Fruit fly (Drosophila melanogaster) whole organism, pupa: Measurements from ENCODE around the gene CG10561.
A peak's percentile ranks its signal among the peaks of the same experiment; 100 is the strongest.

Experiments used
- CG10348 ChIP-seq: fragments of 200-800 bp; sonication (Bioruptor generic); IDR thresholded peaks from 2 replicates; pipeline ENCODE4 v1.3.6; 2022; ENCODE audit warnings: missing biosample characterization, missing genetic modification characterization
- CG12605 ChIP-seq: fragments of 200-800 bp; sonication (Bioruptor generic); IDR thresholded peaks from 2 replicates; pipeline ENCODE4 v1.3.6; 2022; ENCODE audit warnings: missing biosample characterization, missing genetic modification characterization
- CG13204 ChIP-seq: fragments of 200-800 bp; sonication (Bioruptor generic); optimal IDR thresholded peaks from 2 replicates; lab custom pipeline; 2018; ENCODE audit warnings: missing biosample characterization, mild to moderate bottlenecking, missing genetic modification characterization, moderate library complexity
- CG14655 ChIP-seq: fragments of 200-800 bp; sonication (Bioruptor generic); optimal IDR thresholded peaks from 3 replicates; lab custom pipeline; 2017; ENCODE audit warnings: mild to moderate bottlenecking, missing biosample characterization, missing genetic modification reagents, missing genetic modification characterization
- CG15710 ChIP-seq: fragments of 200-800 bp; sonication (Bioruptor generic); optimal IDR thresholded peaks from 2 replicates; lab custom pipeline; 2018; ENCODE audit warnings: missing biosample characterization, mild to moderate bottlenecking, missing genetic modification characterization, moderate library complexity
- CG17806 ChIP-seq: fragments of 200-800 bp; sonication (Bioruptor generic); optimal IDR thresholded peaks from 2 replicates; lab custom pipeline; 2018; ENCODE audit warnings: missing biosample characterization, mild to moderate bottlenecking, missing genetic modification characterization, moderate library complexity
- CG32121 ChIP-seq: fragments of 200-800 bp; sonication (Bioruptor generic); IDR thresholded peaks from 2 replicates; pipeline ENCODE4 v1.3.6; 2022; ENCODE audit warnings: missing biosample characterization, missing genetic modification characterization
- CG34367 ChIP-seq: fragments of 200-800 bp; sonication (Bioruptor generic); optimal IDR thresholded peaks from 2 replicates; lab custom pipeline; 2018; ENCODE audit warnings: missing biosample characterization, mild to moderate bottlenecking, missing genetic modification characterization
- CG4496 ChIP-seq: fragments of 200-800 bp; sonication (Bioruptor generic); IDR thresholded peaks from 3 replicates; pipeline ENCODE4 v1.3.6; 2022; ENCODE audit warnings: missing biosample characterization, missing genetic modification characterization
- CG8159 ChIP-seq: fragments of 200-800 bp; sonication (Bioruptor generic); optimal IDR thresholded peaks from 3 replicates; lab custom pipeline; 2018; ENCODE audit warnings: missing biosample characterization, mild to moderate bottlenecking, missing genetic modification characterization, moderate library complexity
- CG8301 ChIP-seq: fragments of 200-800 bp; sonication (Bioruptor generic); optimal IDR thresholded peaks from 2 replicates; lab custom pipeline; 2018; ENCODE audit warnings: missing biosample characterization, mild to moderate bottlenecking, missing genetic modification characterization
- CG9948 ChIP-seq: fragments of 200-800 bp; sonication (Bioruptor generic); optimal IDR thresholded peaks from 2 replicates; lab custom pipeline; 2018; ENCODE audit warnings: missing biosample characterization, mild to moderate bottlenecking, missing genetic modification characterization, moderate library complexity
- D1 ChIP-seq: fragments of 200-800 bp; sonication (Bioruptor generic); optimal IDR thresholded peaks from 2 replicates; lab custom pipeline; 2018; ENCODE audit warnings: missing biosample characterization, mild to moderate bottlenecking, missing genetic modification characterization, moderate library complexity
- EcR ChIP-seq: fragments of 200-800 bp; sonication (Bioruptor generic); optimal IDR thresholded peaks from 3 replicates; lab custom pipeline; 2019; ENCODE audit warnings: missing biosample characterization, missing genetic modification characterization, mild to moderate bottlenecking, moderate library complexity, missing genetic modification reagents
- Ets98B ChIP-seq: fragments of 200-800 bp; sonication (Bioruptor generic); IDR thresholded peaks from 2 replicates; pipeline ENCODE4 v1.3.6; 2022; ENCODE audit warnings: missing biosample characterization, missing genetic modification characterization
- Pif1A ChIP-seq: fragments of 200-800 bp; sonication (Bioruptor generic); optimal IDR thresholded peaks from 3 replicates; lab custom pipeline; 2016; ENCODE audit warnings: missing biosample characterization, missing genetic modification characterization
- Pif1B ChIP-seq: fragments of 200-800 bp; sonication (Bioruptor generic); optimal IDR thresholded peaks from 3 replicates; lab custom pipeline; 2016; ENCODE audit warnings: missing biosample characterization, missing genetic modification characterization
- Snoo ChIP-seq: fragments of 200-800 bp; sonication (Bioruptor generic); optimal IDR thresholded peaks from 3 replicates; lab custom pipeline; 2017; ENCODE audit warnings: missing biosample characterization, mild to moderate bottlenecking, missing genetic modification characterization, inconsistent platforms
- fd96Ca ChIP-seq: fragments of 200-800 bp; sonication (Bioruptor generic); IDR thresholded peaks from 3 replicates; pipeline ENCODE4 v1.3.6; 2022; ENCODE audit warnings: missing biosample characterization, missing genetic modification characterization
- gl ChIP-seq: fragments of 200-800 bp; sonication (Bioruptor generic); optimal IDR thresholded peaks from 2 replicates; lab custom pipeline; 2018; ENCODE audit warnings: missing biosample characterization, mild to moderate bottlenecking, missing genetic modification characterization
- rn ChIP-seq: fragments of 200-800 bp; sonication (Bioruptor generic); IDR thresholded peaks from 2 replicates; pipeline ENCODE4 v1.3.6; 2022; ENCODE audit warnings: missing biosample characterization, missing genetic modification characterization

Gene CG10561

DNA sequence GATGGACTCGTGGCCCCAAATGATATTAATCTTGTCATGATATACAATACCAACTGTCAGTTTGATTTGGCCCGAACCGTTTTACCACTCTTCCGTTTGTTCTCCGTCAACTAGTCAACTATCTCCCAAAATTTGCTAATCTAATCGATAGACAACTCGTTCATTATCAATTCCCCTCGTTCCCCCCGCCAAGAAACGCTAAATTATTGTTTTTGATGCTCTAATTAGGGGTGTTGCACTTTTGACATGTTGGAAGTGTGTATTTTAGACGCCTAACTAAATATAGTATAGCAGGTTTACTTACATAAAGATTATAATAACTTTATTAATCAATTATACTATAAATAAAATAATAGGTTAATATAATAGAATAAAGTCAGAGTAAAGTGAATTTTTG lies 49.8 kb downstream of the CG10561 start:
- TF ChIP-seq CG13204 (GFP tag; lab: Kevin White, UChicago) = no peak
- no peak for TF ChIP-seq CG12605 (GFP tag; lab: Robert Waterston, UW)
- TF ChIP-seq D1 = no peak
- no peak for TF ChIP-seq EcR (GFP tag; lab: Kevin White, UChicago)
- TF ChIP-seq CG15710 (tag; lab: Kevin White, UChicago) = no peak
- TF ChIP-seq Ets98B = no peak
- TF ChIP-seq, all 21 proteins: peak for 0

dm6 chr2L:19164933-19165813 lies 51.0 kb downstream of the CG10561 start:
- TF ChIP-seq Ets98B (peak; percentile 99), CG17806 (tag; lab: Kevin White, UChicago) (peak; percentile 92), CG4496 (GFP tag; lab: Robert Waterston, UW) (peak; percentile 98), rn (peak; percentile 96), CG34367 (tag; lab: Kevin White, UChicago) (peak; percentile 84), CG14655 (GFP tag; lab: Kevin White, UChicago) (peak; percentile 98), CG8301 (tag; lab: Kevin White, UChicago) (peak; percentile 99), CG13204 (GFP tag; lab: Kevin White, UChicago) (peak; percentile 67), gl (peak; percentile 85), Snoo (tag; lab: Kevin White, UChicago) (peak; percentile 96), Pif1B (GFP tag; lab: Kevin White, UChicago) (peak; percentile 86), CG8159 (peak; percentile 92), EcR (GFP tag; lab: Kevin White, UChicago) (peak; percentile 79), CG9948 (tag; lab: Kevin White, UChicago) (peak; percentile 91), CG32121 (GFP tag; lab: Robert Waterston, UW) (peak; percentile 98), CG12605 (GFP tag; lab: Robert Waterston, UW) (peak; percentile 96), fd96Ca (GFP tag; lab: Robert Waterston, UW) (peak; percentile 93), D1 (peak; percentile 85), Pif1A (GFP tag; lab: Kevin White, UChicago) (peak; percentile 97), CG15710 (tag; lab: Kevin White, UChicago) (peak; percentile 87), CG10348 (GFP tag; lab: Robert Waterston, UW) (peak; percentile 82)
- TF ChIP-seq, all 21 proteins: peak for 21

- TF ChIP-seq EcR (GFP tag; lab: Kevin White, UChicago) (peak; percentile 22), D1 (no peak), CG10348 (GFP tag; lab: Robert Waterston, UW) (no peak), CG32121 (GFP tag; lab: Robert Waterston, UW) (peak; percentile 14; the same call in 1 of the 2 replicates), Ets98B (0 out of 2 replicates have a peak, but pooled peaks have one; percentile 10)
These were observed 51.8 kb downstream of the CG10561 start for dm6 chr2L:19165998-19166397.
